Worm (Caenorhabditis elegans) whole organism, mixed stage, embryonic: ENCODE measurements around the gene htp-2.

Source experiments
- bed-3 ChIP-seq: fragments of 200-800 bp; sonication (Bioruptor generic); optimal IDR thresholded peaks from 3 replicates; lab custom pipeline; 2018; ENCODE audit warnings: mild to moderate bottlenecking, missing genetic modification characterization, moderate library complexity, missing compliant biosample characterization
- blmp-1 ChIP-seq: fragments of 150-350 bp; optimal IDR thresholded peaks from 2 replicates; lab custom pipeline; 2014; ENCODE audit warnings: missing biosample characterization, missing genetic modification characterization
- ceh-39 ChIP-seq: fragments of 150-350 bp; optimal IDR thresholded peaks from 2 replicates; lab custom pipeline; 2014; ENCODE audit warnings: missing biosample characterization, missing genetic modification characterization
- ceh-43 ChIP-seq: fragments of 200-800 bp; sonication (Bioruptor generic); optimal IDR thresholded peaks from 2 replicates; lab custom pipeline; 2018; ENCODE audit warnings: mild to moderate bottlenecking, missing genetic modification characterization, moderate library complexity, missing compliant biosample characterization
- ceh-83 ChIP-seq: fragments of 200-800 bp; sonication (Bioruptor generic); optimal IDR thresholded peaks from 2 replicates; lab custom pipeline; 2018; ENCODE audit warnings: mild to moderate bottlenecking, missing genetic modification characterization, missing compliant biosample characterization
- ces-1 ChIP-seq: fragments of 150-350 bp; optimal IDR thresholded peaks from 2 replicates; lab custom pipeline; 2014; ENCODE audit warnings: missing biosample characterization, missing genetic modification reagents, missing genetic modification characterization
- cnd-1 ChIP-seq: fragments of 200-800 bp; sonication (Bioruptor generic); optimal IDR thresholded peaks from 2 replicates; lab custom pipeline; 2018; ENCODE audit warnings: mild to moderate bottlenecking, missing genetic modification characterization, missing compliant biosample characterization
- drap-1 ChIP-seq: fragments of 200-800 bp; sonication (Bioruptor generic); optimal IDR thresholded peaks from 3 replicates; lab custom pipeline; 2018; ENCODE audit warnings: mild to moderate bottlenecking, missing genetic modification characterization, missing compliant biosample characterization
- elt-1 ChIP-seq: sonication (generic microtip); optimal IDR thresholded peaks from 2 replicates; lab custom pipeline; 2017; ENCODE audit warnings: missing genetic modification characterization, mild to moderate bottlenecking, missing compliant biosample characterization, antibody characterized with exemption, moderate library complexity, borderline replicate concordance; ENCODE audit not compliant: insufficient read depth
- elt-3 ChIP-seq: fragments of 150-350 bp; optimal IDR thresholded peaks from 2 replicates; lab custom pipeline; 2014; ENCODE audit warnings: missing biosample characterization, missing genetic modification characterization
- flh-1 ChIP-seq: fragments of 200-800 bp; sonication (Bioruptor generic); optimal IDR thresholded peaks from 2 replicates; lab custom pipeline; 2018; ENCODE audit warnings: mild to moderate bottlenecking, missing genetic modification characterization, moderate library complexity, missing compliant biosample characterization
- ham-2 ChIP-seq: fragments of 200-800 bp; sonication (Bioruptor generic); optimal IDR thresholded peaks from 2 replicates; lab custom pipeline; 2018; ENCODE audit warnings: mild to moderate bottlenecking, missing genetic modification characterization, missing compliant biosample characterization
- hlh-1 ChIP-seq: fragments of 150-350 bp; optimal IDR thresholded peaks from 2 replicates; lab custom pipeline; 2014; ENCODE audit warnings: missing biosample characterization, missing genetic modification reagents, missing genetic modification characterization
- lin-13 ChIP-seq: fragments of 150-350 bp; optimal IDR thresholded peaks from 2 replicates; lab custom pipeline; 2014; ENCODE audit warnings: missing biosample characterization, missing genetic modification characterization
- lin-32 ChIP-seq: fragments of 200-800 bp; sonication (Bioruptor generic); optimal IDR thresholded peaks from 2 replicates; lab custom pipeline; 2018; ENCODE audit warnings: mild to moderate bottlenecking, missing genetic modification characterization, missing compliant biosample characterization
- lsy-2 ChIP-seq: fragments of 150-350 bp; optimal IDR thresholded peaks from 2 replicates; lab custom pipeline; 2014; ENCODE audit warnings: missing biosample characterization, missing genetic modification characterization
- mab-5 ChIP-seq: fragments of 150-350 bp; optimal IDR thresholded peaks from 2 replicates; lab custom pipeline; 2014; ENCODE audit warnings: missing biosample characterization, missing genetic modification characterization
- mep-1 ChIP-seq: fragments of 150-350 bp; optimal IDR thresholded peaks from 2 replicates; lab custom pipeline; 2017; ENCODE audit warnings: missing biosample characterization, missing genetic modification reagents, missing genetic modification characterization, inconsistent platforms
- nhr-2 ChIP-seq: fragments of 150-350 bp; optimal IDR thresholded peaks from 2 replicates; lab custom pipeline; 2014; ENCODE audit warnings: missing biosample characterization, missing genetic modification characterization
- nhr-237 ChIP-seq: fragments of 150-350 bp; optimal IDR thresholded peaks from 2 replicates; lab custom pipeline; 2014; ENCODE audit warnings: missing biosample characterization, missing genetic modification characterization
- nhr-28 ChIP-seq: fragments of 150-350 bp; optimal IDR thresholded peaks from 2 replicates; lab custom pipeline; 2014; ENCODE audit warnings: missing biosample characterization, missing genetic modification characterization
- pha-4 ChIP-seq: fragments of 150-350 bp; optimal IDR thresholded peaks from 2 replicates; lab custom pipeline; 2018; ENCODE audit warnings: missing biosample characterization, missing genetic modification reagents, missing genetic modification characterization
- sem-2 ChIP-seq: fragments of 200-800 bp; sonication (Bioruptor generic); optimal IDR thresholded peaks from 2 replicates; lab custom pipeline; 2018; ENCODE audit warnings: mild to moderate bottlenecking, missing genetic modification characterization, missing compliant biosample characterization
- snpc-4 ChIP-seq: fragments of 150-350 bp; optimal IDR thresholded peaks from 2 replicates; lab custom pipeline; 2014; ENCODE audit warnings: missing biosample characterization, missing genetic modification characterization
- sptf-1 ChIP-seq: sonication (generic microtip); optimal IDR thresholded peaks from 2 replicates; lab custom pipeline; 2017; ENCODE audit warnings: mild to moderate bottlenecking, missing genetic modification characterization, moderate library complexity, missing compliant biosample characterization
- tbx-8 ChIP-seq: fragments of 200-800 bp; sonication (Bioruptor generic); optimal IDR thresholded peaks from 2 replicates; lab custom pipeline; 2018; ENCODE audit warnings: mild to moderate bottlenecking, missing genetic modification characterization, moderate library complexity, missing compliant biosample characterization
- unc-120 ChIP-seq: sonication (generic microtip); optimal IDR thresholded peaks from 2 replicates; lab custom pipeline; 2017; ENCODE audit warnings: missing genetic modification characterization, missing compliant biosample characterization; ENCODE audit not compliant: poor library complexity, severe bottlenecking
- unc-39 ChIP-seq: fragments of 150-350 bp; optimal IDR thresholded peaks from 2 replicates; lab custom pipeline; 2014; ENCODE audit warnings: missing biosample characterization, missing genetic modification characterization
- unc-62 ChIP-seq: fragments of 150-350 bp; optimal IDR thresholded peaks from 2 replicates; lab custom pipeline; 2014; ENCODE audit warnings: missing biosample characterization, missing genetic modification reagents, missing genetic modification characterization
- zip-8 ChIP-seq: fragments of 150-350 bp; optimal IDR thresholded peaks from 2 replicates; lab custom pipeline; 2014; ENCODE audit warnings: missing biosample characterization, missing genetic modification characterization
- ztf-11 ChIP-seq: fragments of 150-350 bp; optimal IDR thresholded peaks from 2 replicates; lab custom pipeline; 2014; ENCODE audit warnings: missing biosample characterization, missing genetic modification characterization

Gene htp-2

ce11 chrIV:6415149-6415548, 4.2 kb upstream of the htp-2 start, which contains the start of gene exos-2:
Gene exos-2, plus strand, starts transcription at chrIV:6415478.
- TF ChIP-seq ceh-39 (no peak), ceh-83 (GFP tag; lab: Kevin White, UChicago) (no peak), lin-32 (GFP tag; lab: Kevin White, UChicago) (no peak), ceh-43 (GFP tag; lab: Kevin White, UChicago) (no peak), mep-1 (peak; percentile 16), lsy-2 (peak; percentile 60), ces-1 (GFP tag; lab: Kevin White, UChicago) (peak; percentile 80), tbx-8 (GFP tag; lab: Kevin White, UChicago) (no peak), hlh-1 (peak; percentile 35), mab-5 (tag; lab: Kevin White, UChicago) (no peak), nhr-237 (tag; lab: Kevin White, UChicago) (peak; percentile 0), ztf-11 (tag; lab: Kevin White, UChicago) (no peak), ham-2 (GFP tag; lab: Kevin White, UChicago) (no peak), lin-13 (tag; lab: Kevin White, UChicago) (no peak), unc-39 (no peak), nhr-28 (no peak), zip-8 (no peak), elt-1 (no peak), pha-4 (no peak), drap-1 (no peak)

ce11 chrIV:6416553-6416952, 2.8 kb upstream of the htp-2 start, which contains the start of gene Y73B6BL.22:
Gene Y73B6BL.22, minus strand, starts transcription at chrIV:6416653.
- TF ChIP-seq nhr-237 (tag; lab: Kevin White, UChicago): no peak
- no peak for TF ChIP-seq cnd-1
- TF ChIP-seq elt-3 (tag; lab: Kevin White, UChicago): no peak
- TF ChIP-seq ces-1 (GFP tag; lab: Kevin White, UChicago): no peak
- no peak for TF ChIP-seq ceh-43 (GFP tag; lab: Kevin White, UChicago)
- TF ChIP-seq lin-13 (tag; lab: Kevin White, UChicago): no peak
- TF ChIP-seq nhr-2: no peak
- no peak for TF ChIP-seq sem-2 (GFP tag; lab: Kevin White, UChicago)
- TF ChIP-seq drap-1: no peak
- no peak for TF ChIP-seq unc-62 (GFP tag; lab: Kevin White, UChicago)
- TF ChIP-seq tbx-8 (GFP tag; lab: Kevin White, UChicago): no peak
- no peak for TF ChIP-seq elt-1
- TF ChIP-seq bed-3 (GFP tag; lab: Kevin White, UChicago): no peak
- no peak for TF ChIP-seq mep-1
- no peak for TF ChIP-seq pha-4
- no peak for TF ChIP-seq lin-32 (GFP tag; lab: Kevin White, UChicago)
- no peak for TF ChIP-seq ceh-39
- no peak for TF ChIP-seq nhr-28
- TF ChIP-seq blmp-1 (tag; lab: Kevin White, UChicago): no peak

- TF ChIP-seq mab-5 (tag; lab: Kevin White, UChicago) (no peak), nhr-237 (tag; lab: Kevin White, UChicago) (no peak), nhr-28 (no peak), unc-62 (GFP tag; lab: Kevin White, UChicago) (no peak), elt-1 (no peak), tbx-8 (GFP tag; lab: Kevin White, UChicago) (no peak), unc-120 (tag; lab: Kevin White, UChicago) (no peak), ceh-43 (GFP tag; lab: Kevin White, UChicago) (no peak), drap-1 (no peak), ces-1 (GFP tag; lab: Kevin White, UChicago) (no peak), sptf-1 (tag; lab: Kevin White, UChicago) (no peak), zip-8 (no peak), ham-2 (GFP tag; lab: Kevin White, UChicago) (no peak), snpc-4 (no peak), mep-1 (no peak), pha-4 (no peak), nhr-2 (no peak), ceh-83 (GFP tag; lab: Kevin White, UChicago) (no peak)
- TF ChIP-seq, all 35 proteins: peak for 0
Observed at ce11 chrIV:6417612-6418011, 1.7 kb upstream of the htp-2 start.

ce11 chrIV:6421183-6421635, 1.9 kb downstream of the htp-2 start, which contains the start of gene puf-11:
Gene puf-11, plus strand, starts transcription at chrIV:6421585.
- TF ChIP-seq ztf-11 (tag; lab: Kevin White, UChicago) (no peak), unc-39 (no peak), blmp-1 (tag; lab: Kevin White, UChicago) (no peak), ceh-83 (GFP tag; lab: Kevin White, UChicago) (no peak), bed-3 (GFP tag; lab: Kevin White, UChicago) (no peak), nhr-2 (no peak), flh-1 (no peak), nhr-237 (tag; lab: Kevin White, UChicago) (no peak)
